Fruit fly (Drosophila melanogaster): Measurements from ENCODE around the gene dac.
A peak's percentile ranks its signal among the peaks of the same experiment; 100 is the strongest.

dac gene

dm6 chr2L:16486001-16486793 is 399 bp upstream of the dac start (continued):
- TF ChIP-seq hbn (GFP tag; IDR thresholded peaks at IDR 0.05; ENCODE audit: partially characterized antibody) (no peak), CG3847 (GFP tag; IDR thresholded peaks at IDR 0.05) (no peak), ind (GFP tag; optimal IDR thresholded peaks at IDR 0.05) (no peak), run (tag; optimal IDR thresholded peaks at IDR 0.05) (no peak), CG43689 (GFP tag; IDR thresholded peaks at IDR 0.05) (no peak), bab2 (GFP tag; optimal IDR thresholded peaks at IDR 0.05) (peak; percentile 39), Xbp1 (GFP tag; optimal IDR thresholded peaks at IDR 0.05) (no peak), Gsc (GFP tag; IDR thresholded peaks at IDR 0.05) (no peak), CG15269 (tag; optimal IDR thresholded peaks at IDR 0.05) (no peak), knrl (GFP tag; IDR thresholded peaks at IDR 0.05; ENCODE audit: partially characterized antibody) (peak; percentile 37; the same call in 1 of the 3 replicates), CG12769 (tag; optimal IDR thresholded peaks at IDR 0.05) (peak; percentile 2), sr (GFP tag; IDR thresholded peaks at IDR 0.05) (peak; percentile 74; the same call in 2 of the 3 replicates), Ets65A (GFP tag) (no peak), CG34376 (GFP tag; optimal IDR thresholded peaks at IDR 0.05) (no peak), CG7745 (tag; optimal IDR thresholded peaks at IDR 0.05) (no peak), CG1529 (GFP tag; optimal IDR thresholded peaks at IDR 0.05) (no peak), Chrac-16 (GFP tag; optimal IDR thresholded peaks at IDR 0.05) (no peak), grau (tag; optimal IDR thresholded peaks at IDR 0.05) (no peak), Dbx (GFP tag; IDR thresholded peaks at IDR 0.05) (0 out of 3 replicates have a peak, but pooled peaks have one; percentile 13), CG14050 (GFP tag; IDR thresholded peaks at IDR 0.05) (no peak), CG11696 (GFP tag; IDR thresholded peaks at IDR 0.05) (no peak), CG16815 (GFP tag; optimal IDR thresholded peaks at IDR 0.05) (no peak), ranshi (GFP tag; IDR thresholded peaks at IDR 0.05) (peak; percentile 45; the same call in 1 of the 2 replicates), lab (GFP tag; optimal IDR thresholded peaks at IDR 0.05) (peak; percentile 44), Atf3 (GFP tag; optimal IDR thresholded peaks at IDR 0.05) (no peak), Six4 (GFP tag; optimal IDR thresholded peaks at IDR 0.05) (no peak), tna (GFP tag; IDR thresholded peaks at IDR 0.05; ENCODE audit: partially characterized antibody) (no peak), CTCF (GFP tag; optimal IDR thresholded peaks at IDR 0.05) (no peak), HHEX (GFP tag; optimal IDR thresholded peaks at IDR 0.05) (peak; percentile 48), CG13296 (GFP tag; optimal IDR thresholded peaks at IDR 0.05) (no peak), pho (GFP tag; optimal IDR thresholded peaks at IDR 0.05) (peak; percentile 21), CG8765 (GFP tag; IDR thresholded peaks at IDR 0.05) (no peak), CG17912 (GFP tag; optimal IDR thresholded peaks at IDR 0.05) (no peak), Deaf1 (tag; optimal IDR thresholded peaks at IDR 0.05) (peak; percentile 92), gcm2 (GFP tag; optimal IDR thresholded peaks at IDR 0.05) (no peak), ash1 (GFP tag; optimal IDR thresholded peaks at IDR 0.05) (no peak), CG4854 (GFP tag; optimal IDR thresholded peaks at IDR 0.05) (peak; percentile 46), gem (tag; optimal IDR thresholded peaks at IDR 0.05) (peak; percentile 33), CG15073 (GFP tag; optimal IDR thresholded peaks at IDR 0.05) (no peak), org-1 (GFP tag; optimal IDR thresholded peaks at IDR 0.05) (no peak), CG14710 (tag; optimal IDR thresholded peaks at IDR 0.05) (peak; percentile 20), CG10267 (tag; optimal IDR thresholded peaks at IDR 0.05) (no peak), CG8388 (GFP tag; optimal IDR thresholded peaks at IDR 0.05) (no peak), Max (GFP tag; optimal IDR thresholded peaks at IDR 0.05) (peak; percentile 42), NC2β (GFP tag; optimal IDR thresholded peaks at IDR 0.05) (peak; percentile 58), disco-r (GFP tag; optimal IDR thresholded peaks at IDR 0.05) (peak; percentile 46), TFAM (GFP tag; optimal IDR thresholded peaks at IDR 0.05) (no peak), row (GFP tag; IDR thresholded peaks at IDR 0.05) (0 out of 3 replicates have a peak, but pooled peaks have one; percentile 6), CG10209 (GFP tag; optimal IDR thresholded peaks at IDR 0.05) (peak; percentile 42), Fer1 (GFP tag; optimal IDR thresholded peaks at IDR 0.05) (no peak)

Data from whole organism, embryonic.